Fruit fly (Drosophila melanogaster): ENCODE results near the gene tsg.

The tsg gene

DNA sequence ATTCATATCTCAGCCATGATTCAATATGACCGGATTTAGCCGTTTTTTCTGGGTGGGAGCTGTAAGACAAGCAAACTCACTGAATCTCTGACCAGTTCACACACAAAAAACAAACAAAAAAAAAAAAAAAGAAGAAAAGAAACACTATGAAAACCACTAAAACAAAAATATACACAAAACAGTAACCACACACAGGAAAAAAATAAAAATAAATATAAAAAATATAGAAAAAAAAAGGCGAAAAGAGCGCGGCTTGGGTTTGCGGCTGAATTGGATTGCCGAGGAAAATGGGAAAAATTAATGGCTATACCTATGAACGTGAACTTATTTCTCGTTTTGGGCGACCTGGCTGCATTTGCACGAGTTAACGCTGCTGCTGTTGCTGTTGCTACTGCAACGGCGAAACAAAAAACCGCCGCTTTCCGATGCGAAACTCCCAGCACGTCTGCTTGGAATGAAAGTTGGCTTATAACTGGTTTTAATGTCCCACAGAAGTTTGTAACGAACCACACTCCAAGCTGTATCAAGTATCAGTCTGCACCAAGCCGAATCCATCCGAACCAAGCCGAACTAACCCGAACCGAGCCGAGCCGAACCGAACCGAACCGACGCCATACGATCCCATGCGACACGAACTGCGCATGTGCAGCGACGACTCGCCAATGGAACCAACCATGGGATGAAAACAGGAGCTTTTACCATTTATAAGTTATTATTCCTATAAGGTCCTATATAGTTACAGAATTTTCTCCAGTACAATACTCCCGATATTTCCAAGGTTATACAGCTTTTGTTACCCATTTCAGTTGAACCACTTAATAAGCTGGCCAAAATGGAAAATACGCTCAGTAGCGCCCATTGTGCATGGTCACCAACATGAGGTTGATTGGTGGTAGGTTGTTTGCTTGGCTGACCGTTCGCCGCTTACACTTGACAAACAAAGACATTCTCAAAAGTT lies 15.0 kb upstream of the tsg start, which contains the start of gene fw (continued):
- peak in 1 of 2 experiments; percentile 67 for TF ChIP-seq bsh (GFP tag; optimal IDR thresholded peaks at IDR 0.05)
- TF ChIP-seq Dbx (GFP tag; IDR thresholded peaks at IDR 0.05): no peak
- no peak; the same call in 1 of the 2 replicates for TF ChIP-seq CG3847 (GFP tag; IDR thresholded peaks at IDR 0.05)
- peak; percentile 66 for TF ChIP-seq lbe (GFP tag; optimal IDR thresholded peaks at IDR 0.05)
- no peak for TF ChIP-seq Dad (GFP tag; optimal IDR thresholded peaks at IDR 0.05)
- peak; percentile 12 for TF ChIP-seq CG12071 (GFP tag; optimal IDR thresholded peaks at IDR 0.05)
- TF ChIP-seq nmo (GFP tag; optimal IDR thresholded peaks at IDR 0.05): no peak
- TF ChIP-seq cg (GFP tag; optimal IDR thresholded peaks at IDR 0.05): no peak
- peak; percentile 35 for TF ChIP-seq CG2120 (GFP tag; optimal IDR thresholded peaks at IDR 0.05)
- TF ChIP-seq CG14441 (GFP tag; IDR thresholded peaks at IDR 0.05): peak; percentile 60
- TF ChIP-seq CG4360 (GFP tag; IDR thresholded peaks at IDR 0.05): no peak
- no peak for TF ChIP-seq CG10147 (GFP tag; optimal IDR thresholded peaks at IDR 0.05)
- TF ChIP-seq CG18476 (GFP tag; optimal IDR thresholded peaks at IDR 0.05): no peak
- TF ChIP-seq ssp (GFP tag; IDR thresholded peaks at IDR 0.05): no peak
- peak; percentile 39 for TF ChIP-seq repo (GFP tag; optimal IDR thresholded peaks at IDR 0.05)
- no peak for TF ChIP-seq pan (optimal IDR thresholded peaks at IDR 0.05)
- TF ChIP-seq pan (GFP tag; optimal IDR thresholded peaks at IDR 0.05 in 1 of 2, IDR thresholded peaks at IDR 0.05 in 1 of 2): peak in 1 of 2 experiments; percentile 67
- no peak for TF ChIP-seq CG14710 (tag; optimal IDR thresholded peaks at IDR 0.05)
- peak in 1 of 3 experiments; percentile 23 for TF ChIP-seq lola (GFP tag; optimal IDR thresholded peaks at IDR 0.05)
- no peak for TF ChIP-seq CG6813 (GFP tag; optimal IDR thresholded peaks at IDR 0.05)
- TF ChIP-seq lov (optimal IDR thresholded peaks at IDR 0.05): no peak
- no peak for TF ChIP-seq lov (GFP tag; IDR thresholded peaks at IDR 0.05)
- no peak for TF ChIP-seq CG42726 (GFP tag; IDR thresholded peaks at IDR 0.05; ENCODE audit: partially characterized antibody)
- no peak for TF ChIP-seq sob (GFP tag; IDR thresholded peaks at IDR 0.05)
- peak in 1 of 2 experiments; percentile 26 for TF ChIP-seq chif (GFP tag; optimal IDR thresholded peaks at IDR 0.05)
- no peak for TF ChIP-seq CkIIα-i1 (GFP tag; IDR thresholded peaks at IDR 0.05)
- no peak for TF ChIP-seq Bdp1 (GFP tag; optimal IDR thresholded peaks at IDR 0.05)
- TF ChIP-seq corto (GFP tag; optimal IDR thresholded peaks at IDR 0.05): no peak
- TF ChIP-seq CG15479 (GFP tag; optimal IDR thresholded peaks at IDR 0.05): no peak
- no peak for TF ChIP-seq nerfin-1 (tag; optimal IDR thresholded peaks at IDR 0.05)
- TF ChIP-seq Aef1 (GFP tag; IDR thresholded peaks at IDR 0.05): no peak
- peak; percentile 64 for TF ChIP-seq Jarid2 (GFP tag; optimal IDR thresholded peaks at IDR 0.05)
- no peak for TF ChIP-seq CG18764 (GFP tag; optimal IDR thresholded peaks at IDR 0.05)
- TF ChIP-seq Lpt (GFP tag; optimal IDR thresholded peaks at IDR 0.05): no peak
- TF ChIP-seq NK7.1 (GFP tag; optimal IDR thresholded peaks at IDR 0.05): peak; percentile 23
- TF ChIP-seq Sox102F (GFP tag; optimal IDR thresholded peaks at IDR 0.05): peak; percentile 46
- TF ChIP-seq br (optimal IDR thresholded peaks at IDR 0.05): no peak
- TF ChIP-seq CG4617 (GFP tag; optimal IDR thresholded peaks at IDR 0.05; ENCODE audit: borderline replicate concordance): no peak
- TF ChIP-seq Xrp1 (GFP tag; IDR thresholded peaks at IDR 0.05): peak; percentile 56; the same call in 1 of the 2 replicates
- TF ChIP-seq bab2 (GFP tag; optimal IDR thresholded peaks at IDR 0.05): peak; percentile 15
- TF ChIP-seq CG1602 (GFP tag; optimal IDR thresholded peaks at IDR 0.05): no peak
- no peak for TF ChIP-seq CG6791 (GFP tag; IDR thresholded peaks at IDR 0.05; ENCODE audit: partially characterized antibody)
- TF ChIP-seq CG11093 (GFP tag; IDR thresholded peaks at IDR 0.05): no peak
- TF ChIP-seq CG6254 (GFP tag; optimal IDR thresholded peaks at IDR 0.05): no peak
- TF ChIP-seq zen2 (GFP tag; IDR thresholded peaks at IDR 0.05; ENCODE audit: partially characterized antibody): no peak
- TF ChIP-seq mld (GFP tag; IDR thresholded peaks at IDR 0.05; ENCODE audit: partially characterized antibody): no peak
- TF ChIP-seq CG5953 (GFP tag; IDR thresholded peaks at IDR 0.05): no peak
- TF ChIP-seq NfI (GFP tag; optimal IDR thresholded peaks at IDR 0.05): no peak
- TF ChIP-seq CG8765 (GFP tag; IDR thresholded peaks at IDR 0.05): no peak
